Fruit fly (Drosophila melanogaster) Kc167 (cell line): ENCODE measurements around the gene CG3651.

ENCODE experiments used
- Myc ChIP-seq: fragments of >200 bp; optimal IDR thresholded peaks from 2 replicates; lab custom pipeline; 2017; ENCODE audit warnings: missing external identifiers
- Sin3A ChIP-seq: fragments of >200 bp; optimal IDR thresholded peaks from 2 replicates; lab custom pipeline; 2018; ENCODE audit warnings: missing external identifiers
- h ChIP-seq: fragments of >200 bp; optimal IDR thresholded peaks from 3 replicates; lab custom pipeline; 2018; ENCODE audit warnings: missing external identifiers
- insv ChIP-seq: fragments of >200 bp; optimal IDR thresholded peaks from 3 replicates; lab custom pipeline; 2018; ENCODE audit warnings: missing external identifiers

DNA sequence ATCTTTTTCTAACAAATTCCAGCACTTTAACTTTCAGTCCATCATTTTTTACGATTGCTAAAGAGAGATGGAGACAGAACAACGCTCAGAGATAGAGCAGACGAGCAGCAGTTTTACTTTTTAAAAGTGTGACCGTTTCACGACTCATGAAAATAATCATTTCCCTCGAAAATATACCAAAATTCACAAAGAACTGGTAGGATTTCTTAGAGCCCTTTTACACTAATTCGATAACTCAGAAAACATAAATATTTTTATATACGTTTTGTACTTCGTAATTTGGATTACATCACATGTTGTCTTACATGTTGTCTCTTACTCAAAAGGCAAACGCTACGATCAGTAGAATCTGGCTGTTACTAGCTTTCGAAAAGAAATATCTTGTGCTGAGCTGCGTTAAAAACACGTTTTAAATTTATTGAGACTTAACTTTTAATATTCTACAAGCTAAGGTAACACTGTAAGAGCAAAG, 47.9 kb downstream of the CG3651 start, which contains the start of gene Clamp:
- no peak for TF ChIP-seq insv (lab: Kevin White, UChicago)
- TF ChIP-seq h (lab: Kevin White, UChicago) = no peak
- TF ChIP-seq Sin3A (lab: Kevin White, UChicago) = no peak
- TF ChIP-seq Myc (lab: Kevin White, UChicago) = no peak
